Fruit fly (Drosophila melanogaster) whole organism, embryonic: Measurements from ENCODE around the gene CG14883.

Experiments
- Asciz ChIP-seq: fragments of 200-800 bp; sonication (Bioruptor generic); optimal IDR thresholded peaks from 2 replicates; lab custom pipeline; 2017; ENCODE audit warnings: missing biosample characterization, mild to moderate bottlenecking, missing genetic modification characterization, missing genetic modification reagents
- B-H1 ChIP-seq: fragments of 200-800 bp; sonication (Bioruptor generic); IDR thresholded peaks from 3 replicates; pipeline ENCODE4 v1.3.6; 2022; ENCODE audit warnings: missing biosample characterization, missing genetic modification characterization
- CG10267 ChIP-seq: fragments of 200-800 bp; sonication (Bioruptor generic); optimal IDR thresholded peaks from 2 replicates; lab custom pipeline; 2018; ENCODE audit warnings: missing biosample characterization, mild to moderate bottlenecking, missing genetic modification characterization, moderate library complexity
- CG11504 ChIP-seq: fragments of 200-800 bp; sonication (Bioruptor generic); optimal IDR thresholded peaks from 3 replicates; lab custom pipeline; 2019; ENCODE audit warnings: missing biosample characterization, mild to moderate bottlenecking, missing genetic modification characterization, moderate library complexity
- CG12659 ChIP-seq: fragments of 200-800 bp; sonication (Bioruptor generic); optimal IDR thresholded peaks from 3 replicates; lab custom pipeline; 2017; ENCODE audit warnings: mild to moderate bottlenecking, missing biosample characterization, missing genetic modification reagents, missing genetic modification characterization
- CG12942 ChIP-seq: fragments of 200-800 bp; sonication (Bioruptor generic); optimal IDR thresholded peaks from 3 replicates; lab custom pipeline; 2016; ENCODE audit warnings: missing biosample characterization, missing genetic modification characterization
- CG13894 ChIP-seq: fragments of 200-800 bp; sonication (Bioruptor generic); optimal IDR thresholded peaks from 3 replicates; lab custom pipeline; 2018; ENCODE audit warnings: missing biosample characterization, mild to moderate bottlenecking, missing genetic modification characterization, moderate library complexity
- CG1529 ChIP-seq: fragments of 200-800 bp; sonication (Bioruptor generic); optimal IDR thresholded peaks from 3 replicates; lab custom pipeline; 2018; ENCODE audit warnings: missing biosample characterization, missing genetic modification characterization
- CG16863 ChIP-seq: fragments of 200-800 bp; sonication (Bioruptor generic); optimal IDR thresholded peaks from 3 replicates; lab custom pipeline; 2016; ENCODE audit warnings: missing biosample characterization, missing genetic modification characterization
- CG17328 ChIP-seq: fragments of 200-800 bp; sonication (Bioruptor generic); IDR thresholded peaks from 2 replicates; pipeline ENCODE4 v1.3.6; 2022; ENCODE audit warnings: missing biosample characterization, missing genetic modification characterization
- CG17359 ChIP-seq: fragments of 200-800 bp; sonication (Bioruptor generic); optimal IDR thresholded peaks from 3 replicates; lab custom pipeline; 2018; ENCODE audit warnings: missing biosample characterization, mild to moderate bottlenecking, missing genetic modification characterization, moderate library complexity
- CG17568 ChIP-seq: fragments of 200-800 bp; sonication (Bioruptor generic); optimal IDR thresholded peaks from 2 replicates; lab custom pipeline; 2018; ENCODE audit warnings: missing biosample characterization, mild to moderate bottlenecking, missing genetic modification characterization, moderate library complexity
- CG18476 ChIP-seq: fragments of 200-800 bp; sonication (Bioruptor generic); optimal IDR thresholded peaks from 2 replicates; lab custom pipeline; 2016; ENCODE audit warnings: missing biosample characterization, mild to moderate bottlenecking, missing genetic modification characterization
- CG18599 ChIP-seq: fragments of 200-800 bp; sonication (Bioruptor generic); optimal IDR thresholded peaks from 3 replicates; lab custom pipeline; 2017; ENCODE audit warnings: missing biosample characterization, missing genetic modification characterization, mild to moderate bottlenecking, moderate library complexity, missing genetic modification reagents
- CG3847 ChIP-seq: fragments of 200-800 bp; sonication (Bioruptor generic); IDR thresholded peaks from 2 replicates; pipeline ENCODE4 v1.3.6; 2022; ENCODE audit warnings: missing biosample characterization, missing genetic modification characterization
- CG4730 ChIP-seq: fragments of 200-800 bp; sonication (Bioruptor generic); IDR thresholded peaks from 2 replicates; pipeline ENCODE4 v1.3.6; 2022; ENCODE audit warnings: missing biosample characterization, missing genetic modification characterization
- CG6791 ChIP-seq: fragments of 200-800 bp; sonication (Bioruptor generic); IDR thresholded peaks from 3 replicates; pipeline ENCODE4 v1.3.6; 2022; ENCODE audit warnings: missing biosample characterization, missing genetic modification characterization; ENCODE audit not compliant: partially characterized antibody
- CG8089 ChIP-seq: fragments of 200-800 bp; sonication (Bioruptor generic); optimal IDR thresholded peaks from 3 replicates; lab custom pipeline; 2016; ENCODE audit warnings: missing biosample characterization, missing genetic modification characterization
- CG8290 ChIP-seq, 3 experiments: fragments of 200-800 bp; sonication (Bioruptor generic); optimal IDR thresholded peaks; 2 replicates each; lab custom pipeline; 2016 to 2019; ENCODE audit warnings: missing biosample characterization in 3 of 3, missing genetic modification characterization in 3 of 3, mild to moderate bottlenecking in 2 of 3, moderate library complexity in 1 of 3
- CG9876 ChIP-seq: fragments of 200-800 bp; sonication (Bioruptor generic); optimal IDR thresholded peaks from 2 replicates; lab custom pipeline; 2016; ENCODE audit warnings: missing biosample characterization, missing genetic modification characterization
- Chrac-16 ChIP-seq: fragments of 200-800 bp; sonication (Bioruptor generic); optimal IDR thresholded peaks from 3 replicates; lab custom pipeline; 2016; ENCODE audit warnings: missing biosample characterization, missing genetic modification characterization
- CrebB ChIP-seq: fragments of 200-800 bp; sonication (Bioruptor generic); optimal IDR thresholded peaks from 3 replicates; lab custom pipeline; 2018; ENCODE audit warnings: missing biosample characterization, mild to moderate bottlenecking, missing genetic modification characterization
- Dfd ChIP-seq, 2 experiments: fragments of >200 bp; optimal IDR thresholded peaks; 2 replicates each; lab custom pipeline; 2017; ENCODE audit warnings: missing biosample characterization in 2 of 2, missing genetic modification characterization in 2 of 2
- E2f1 ChIP-seq: fragments of 200-800 bp; sonication (Bioruptor generic); IDR thresholded peaks from 2 replicates; pipeline ENCODE4 v1.3.6; 2022; ENCODE audit warnings: missing biosample characterization, missing genetic modification characterization
- Eip74EF ChIP-seq, 2 experiments: fragments of 200-800 bp in 1 of 2; fragments of >200 bp in 1 of 2; sonication (Bioruptor generic) in 1 of 2; optimal IDR thresholded peaks; 2 replicates each; lab custom pipeline; 2017 to 2019; ENCODE audit warnings: missing biosample characterization in 2 of 2, missing genetic modification characterization in 2 of 2, mild to moderate bottlenecking in 1 of 2, moderate library complexity in 1 of 2
- Elba2 ChIP-seq: fragments of 200-800 bp; sonication (Bioruptor generic); optimal IDR thresholded peaks from 3 replicates; lab custom pipeline; 2016; ENCODE audit warnings: missing biosample characterization, missing genetic modification characterization
- Ets97D ChIP-seq: fragments of 200-800 bp; sonication (Bioruptor generic); optimal IDR thresholded peaks from 3 replicates; lab custom pipeline; 2016; ENCODE audit warnings: missing biosample characterization, missing genetic modification characterization
- Hr3 ChIP-seq: fragments of 200-800 bp; sonication (Bioruptor generic); optimal IDR thresholded peaks from 3 replicates; lab custom pipeline; 2016; ENCODE audit warnings: missing biosample characterization, missing genetic modification characterization
- Hr39 ChIP-seq: fragments of >200 bp; optimal IDR thresholded peaks from 2 replicates; lab custom pipeline; 2017
- MESR4 ChIP-seq: fragments of 200-800 bp; sonication (Bioruptor generic); optimal IDR thresholded peaks from 2 replicates; lab custom pipeline; 2018; ENCODE audit warnings: missing biosample characterization, mild to moderate bottlenecking, missing genetic modification characterization, moderate library complexity
- Mrtf ChIP-seq: fragments of 200-800 bp; sonication (Bioruptor generic); IDR thresholded peaks from 3 replicates; pipeline ENCODE4 v1.3.6; 2022; ENCODE audit warnings: missing biosample characterization, missing genetic modification characterization
- NC2α ChIP-seq: fragments of 200-800 bp; sonication (Bioruptor generic); optimal IDR thresholded peaks from 2 replicates; lab custom pipeline; 2016; ENCODE audit warnings: missing biosample characterization, missing genetic modification characterization
- Oli ChIP-seq: fragments of 200-800 bp; sonication (Bioruptor generic); optimal IDR thresholded peaks from 2 replicates; lab custom pipeline; 2018; ENCODE audit warnings: missing biosample characterization, mild to moderate bottlenecking, missing genetic modification characterization, moderate library complexity
- br ChIP-seq: fragments of >200 bp; optimal IDR thresholded peaks from 2 replicates; lab custom pipeline; 2017
- cad ChIP-seq: fragments of >200 bp; optimal IDR thresholded peaks from 2 replicates; lab custom pipeline; 2017; ENCODE audit warnings: missing biosample characterization, missing genetic modification characterization
- chm ChIP-seq: fragments of 200-800 bp; sonication (Bioruptor generic); IDR thresholded peaks from 2 replicates; pipeline ENCODE4 v1.3.6; 2022; ENCODE audit warnings: missing biosample characterization, missing genetic modification characterization
- en ChIP-seq: fragments of 200-800 bp; sonication (Bioruptor generic); optimal IDR thresholded peaks from 2 replicates; lab custom pipeline; 2016; ENCODE audit warnings: missing biosample characterization, missing genetic modification characterization
- gce ChIP-seq: fragments of 200-800 bp; sonication (Bioruptor generic); IDR thresholded peaks from 3 replicates; pipeline ENCODE4 v1.3.6; 2022; ENCODE audit warnings: missing biosample characterization, missing genetic modification characterization
- gcm2 ChIP-seq: fragments of 200-800 bp; sonication (Bioruptor generic); optimal IDR thresholded peaks from 2 replicates; lab custom pipeline; 2016; ENCODE audit warnings: missing biosample characterization, missing genetic modification characterization
- gfzf ChIP-seq: fragments of 200-800 bp; sonication (Bioruptor generic); optimal IDR thresholded peaks from 2 replicates; lab custom pipeline; 2016; ENCODE audit warnings: missing biosample characterization, mild to moderate bottlenecking, missing genetic modification characterization, moderate library complexity
- hkb ChIP-seq, 2 experiments: fragments of 200-800 bp in 1 of 2; fragments of >200 bp in 1 of 2; sonication (Bioruptor generic) in 1 of 2; IDR thresholded peaks in 1 of 2; optimal IDR thresholded peaks in 1 of 2; 2 replicates each; pipeline versions ENCODE4 v1.3.6 to Lab custom; 2017 to 2022; ENCODE audit warnings: missing biosample characterization in 1 of 2, missing genetic modification characterization in 1 of 2
- kay ChIP-seq: fragments of 200-800 bp; sonication (Bioruptor generic); optimal IDR thresholded peaks from 2 replicates; lab custom pipeline; 2016; ENCODE audit warnings: missing biosample characterization, missing genetic modification characterization
- repo ChIP-seq: fragments of 200-800 bp; sonication (Bioruptor generic); optimal IDR thresholded peaks from 2 replicates; lab custom pipeline; 2016; ENCODE audit warnings: missing biosample characterization, missing genetic modification characterization
- shn ChIP-seq: fragments of 200-800 bp; sonication (Bioruptor generic); optimal IDR thresholded peaks from 3 replicates; lab custom pipeline; 2016; ENCODE audit warnings: missing biosample characterization, missing genetic modification characterization
- ssp ChIP-seq: fragments of 200-800 bp; sonication (Bioruptor generic); IDR thresholded peaks from 2 replicates; pipeline ENCODE4 v1.3.6; 2022; ENCODE audit warnings: missing biosample characterization, missing genetic modification characterization
- tin ChIP-seq: fragments of 200-800 bp; sonication (Bioruptor generic); optimal IDR thresholded peaks from 3 replicates; lab custom pipeline; 2016; ENCODE audit warnings: missing biosample characterization, missing genetic modification characterization
- toy ChIP-seq: fragments of 200-800 bp; sonication (Bioruptor generic); IDR thresholded peaks from 2 replicates; pipeline ENCODE4 v1.3.6; 2022; ENCODE audit warnings: missing biosample characterization, missing genetic modification characterization
- tx ChIP-seq: fragments of 200-800 bp; sonication (Bioruptor generic); optimal IDR thresholded peaks from 2 replicates; lab custom pipeline; 2016; ENCODE audit warnings: missing biosample characterization, missing genetic modification characterization
- zen2 ChIP-seq: fragments of 200-800 bp; sonication (Bioruptor generic); IDR thresholded peaks from 3 replicates; pipeline ENCODE4 v1.3.6; 2022; ENCODE audit warnings: missing biosample characterization, missing genetic modification characterization; ENCODE audit not compliant: partially characterized antibody

The CG14883 gene

DNA sequence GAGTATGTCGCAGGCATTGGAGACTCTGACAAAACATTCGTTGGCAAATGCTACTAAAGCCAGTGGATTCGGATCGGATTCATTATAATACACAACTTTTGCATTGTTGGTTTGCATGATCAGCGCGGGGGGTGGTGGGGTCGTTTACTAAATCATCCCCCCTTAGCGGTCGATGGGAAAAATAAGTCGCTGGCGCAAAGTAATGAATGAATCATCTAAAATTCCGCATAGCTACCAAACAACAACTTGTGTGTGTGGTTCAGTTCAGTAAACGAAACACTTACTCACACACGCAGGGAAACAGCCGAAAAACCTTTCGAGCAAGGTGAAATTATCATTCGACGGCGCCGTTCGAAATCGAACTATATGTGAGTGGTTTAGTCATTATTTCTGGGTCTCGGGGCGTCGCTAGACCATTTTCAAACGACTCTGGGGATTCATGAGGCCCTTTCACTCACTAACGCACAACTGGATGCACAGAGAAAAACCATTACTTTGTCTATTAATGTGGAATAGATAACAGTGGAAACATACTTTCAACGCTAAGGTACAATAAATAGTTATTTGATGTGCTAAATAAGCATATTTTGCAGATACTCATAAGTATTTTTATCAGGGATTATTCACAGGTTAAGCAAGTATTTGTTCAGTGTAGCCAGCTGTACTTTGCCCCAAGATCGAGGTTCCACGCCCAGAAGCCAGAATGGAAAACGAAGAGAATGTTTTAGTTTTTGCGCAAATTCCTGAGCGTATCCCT, 7.3 kb upstream of the CG14883 start (continued):
- TF ChIP-seq CG12659 (GFP tag; lab: Kevin White, UChicago) (peak; percentile 51), Chrac-16 (GFP tag; lab: Kevin White, UChicago) (peak; percentile 47), CG16863 (GFP tag; lab: Kevin White, UChicago) (peak; percentile 1), tin (GFP tag; lab: Kevin White, UChicago) (peak; percentile 4), gcm2 (GFP tag; lab: Kevin White, UChicago) (no peak), CG9876 (GFP tag; lab: Kevin White, UChicago) (peak; percentile 62), Oli (tag; lab: Kevin White, UChicago) (peak; percentile 61), tx (GFP tag; lab: Kevin White, UChicago) (peak; percentile 56), CG18599 (GFP tag; lab: Kevin White, UChicago) (peak; percentile 48), hkb (optimal IDR thresholded peaks at IDR 0.05; lab: Kevin White, UChicago) (no peak), hkb (GFP tag; IDR thresholded peaks at IDR 0.05; lab: Robert Waterston, UW) (peak; percentile 79), CG17359 (tag; lab: Kevin White, UChicago) (peak; percentile 85), CG3847 (peak; percentile 58), cad (GFP tag; lab: Kevin White, UChicago) (no peak), CG1529 (GFP tag; lab: Kevin White, UChicago) (peak; percentile 23), CG8089 (GFP tag; lab: Kevin White, UChicago) (peak; percentile 30), B-H1 (peak; percentile 77), Hr3 (GFP tag; lab: Kevin White, UChicago) (peak; percentile 34), Asciz (GFP tag; lab: Kevin White, UChicago) (no peak), Mrtf (peak; percentile 68; the same call in 2 of the 3 replicates), zen2 (GFP tag; lab: Robert Waterston, UW) (no peak), chm (GFP tag; lab: Robert Waterston, UW) (peak; percentile 85), shn (peak; percentile 7), CG8290 (GFP tag; optimal IDR thresholded peaks at IDR 0.05; lab: Kevin White, UChicago) (no peak), CG8290 (tag; optimal IDR thresholded peaks at IDR 0.05; lab: Kevin White, UChicago) (peak in 1 of 2 experiments; percentile 97), CG11504 (tag; lab: Kevin White, UChicago) (peak; percentile 53), CG17328 (GFP tag; lab: Robert Waterston, UW) (peak; percentile 88), Eip74EF (GFP tag; optimal IDR thresholded peaks at IDR 0.05; lab: Kevin White, UChicago) (peak in 1 of 2 experiments; percentile 34), kay (no peak), gfzf (no peak), repo (no peak), br (lab: Kevin White, UChicago) (no peak), CG4730 (GFP tag; lab: Robert Waterston, UW) (peak; percentile 70), Ets97D (GFP tag; lab: Kevin White, UChicago) (peak; percentile 31), gce (GFP tag; lab: Robert Waterston, UW) (peak; percentile 82), Hr39 (lab: Kevin White, UChicago) (no peak), en (GFP tag; lab: Kevin White, UChicago) (peak; percentile 63), Elba2 (GFP tag; lab: Kevin White, UChicago) (no peak), CG18476 (no peak), ssp (GFP tag; lab: Robert Waterston, UW) (peak; percentile 28), NC2α (GFP tag; lab: Kevin White, UChicago) (no peak), CG13894 (tag; lab: Kevin White, UChicago) (no peak), toy (GFP tag; lab: Robert Waterston, UW) (peak; percentile 65), CG10267 (tag; lab: Kevin White, UChicago) (peak; percentile 49), CG17568 (GFP tag; lab: Kevin White, UChicago) (peak; percentile 49), MESR4 (GFP tag; lab: Kevin White, UChicago) (no peak), CrebB (tag; lab: Kevin White, UChicago) (peak; percentile 67), Dfd (GFP tag; optimal IDR thresholded peaks at IDR 0.05; lab: Kevin White, UChicago) (no peak), E2f1 (GFP tag; lab: Robert Waterston, UW) (peak; percentile 81), CG12942 (GFP tag; lab: Kevin White, UChicago) (peak; percentile 66), CG6791 (GFP tag; lab: Robert Waterston, UW) (no peak)
